Fruit fly (Drosophila melanogaster): ENCODE data around the gene SPE.

dm6 chr3R:23734573-23735404, 48.7 kb downstream of the SPE start:
- no peak for TF ChIP-seq Myc (optimal IDR thresholded peaks at IDR 0.05)
- no peak for TF ChIP-seq h (GFP tag; optimal IDR thresholded peaks at IDR 0.05)
- no peak for TF ChIP-seq OdsH (GFP tag; optimal IDR thresholded peaks at IDR 0.05)
- no peak for TF ChIP-seq sage (GFP tag; optimal IDR thresholded peaks at IDR 0.05)
- TF ChIP-seq CG9705 (GFP tag; optimal IDR thresholded peaks at IDR 0.05) = no peak
- TF ChIP-seq usp (GFP tag; optimal IDR thresholded peaks at IDR 0.05) = no peak
- no peak for TF ChIP-seq pan (optimal IDR thresholded peaks at IDR 0.05)
- no peak for TF ChIP-seq CrebA (GFP tag; optimal IDR thresholded peaks at IDR 0.05; ENCODE audit: borderline replicate concordance)
- no peak for TF ChIP-seq Jra (GFP tag; optimal IDR thresholded peaks at IDR 0.05)
- TF ChIP-seq dmrt93B (GFP tag; optimal IDR thresholded peaks at IDR 0.05) = no peak
- TF ChIP-seq psq (GFP tag; optimal IDR thresholded peaks at IDR 0.05) = no peak
- no peak for TF ChIP-seq jim (GFP tag; optimal IDR thresholded peaks at IDR 0.05)
- no peak for TF ChIP-seq Sp1 (GFP tag; optimal IDR thresholded peaks at IDR 0.05)

Data from whole organism, wandering third instar larva.